Worm (Caenorhabditis elegans): ENCODE measurements around the gene col-81.

col-81 gene

ce11 chrII:11015734-11016133 lies 2.2 kb upstream of the col-81 start (continued):
- TF ChIP-seq dox-1 (GFP tag; IDR thresholded peaks at IDR 0.05) (no peak), F57C9.4 (tag; optimal IDR thresholded peaks at IDR 0.05) (no peak), akir-1 (GFP tag; optimal IDR thresholded peaks at IDR 0.05) (no peak), athp-1 (tag; optimal IDR thresholded peaks at IDR 0.05) (peak; percentile 15), efl-1 (GFP tag; optimal IDR thresholded peaks at IDR 0.05) (no peak), rcor-1 (GFP tag; IDR thresholded peaks at IDR 0.05) (no peak), ceh-100 (GFP tag; IDR thresholded peaks at IDR 0.05) (no peak), ceh-40 (GFP tag; IDR thresholded peaks at IDR 0.05) (no peak), bed-1 (GFP tag; IDR thresholded peaks at IDR 0.05) (no peak), B0019.2 (GFP tag; conservative IDR thresholded peaks at IDR 0.05) (no peak), ztf-18 (tag; optimal IDR thresholded peaks at IDR 0.05) (no peak), F39B2.1 (GFP tag; IDR thresholded peaks at IDR 0.05) (no peak), snpc-1.3 (tag; optimal IDR thresholded peaks at IDR 0.05; ENCODE audit: insufficient read depth) (no peak), lsl-1 (GFP tag; optimal IDR thresholded peaks at IDR 0.05) (no peak), mcd-1 (GFP tag; IDR thresholded peaks at IDR 0.05) (peak; percentile 45; the same call in 1 of the 2 replicates), dpff-1 (tag; optimal IDR thresholded peaks at IDR 0.05) (no peak), somi-1 (GFP tag; optimal IDR thresholded peaks at IDR 0.05) (no peak), snpc-3.4 (tag; optimal IDR thresholded peaks at IDR 0.05) (no peak)

- no peak for TF ChIP-seq let-526 (GFP tag; IDR thresholded peaks at IDR 0.05)
- TF ChIP-seq attf-6 (GFP tag; IDR thresholded peaks at IDR 0.05): no peak
- no peak for TF ChIP-seq ceh-40 (GFP tag; IDR thresholded peaks at IDR 0.05)
- TF ChIP-seq F55B11.4 (tag; optimal IDR thresholded peaks at IDR 0.05; ENCODE audit: borderline replicate concordance, insufficient read depth): no peak
- TF ChIP-seq atf-7 (tag; optimal IDR thresholded peaks at IDR 0.05): no peak
- TF ChIP-seq D2030.7 (GFP tag; IDR thresholded peaks at IDR 0.05): no peak
- TF ChIP-seq Y79H2A.3 (GFP tag; conservative IDR thresholded peaks at IDR 0.05): no peak
Observed at ce11 chrII:11015210-11015609, 1.6 kb upstream of the col-81 start.

ce11 chrII:11012532-11013179 lies 911 bp downstream of the col-81 start:
- TF ChIP-seq zfh-2 (GFP tag; conservative IDR thresholded peaks at IDR 0.05) (peak; percentile 95), egrh-3 (GFP tag; IDR thresholded peaks at IDR 0.05) (peak; percentile 86), ztf-26 (tag; optimal IDR thresholded peaks at IDR 0.05) (no peak)

ce11 chrII:11010914-11011313 lies 2.7 kb downstream of the col-81 start:
- no peak for TF ChIP-seq mcd-1 (GFP tag; IDR thresholded peaks at IDR 0.05)
- TF ChIP-seq snpc-4 (GFP tag; optimal IDR thresholded peaks at IDR 0.05): no peak
- no peak for TF ChIP-seq snpc-4 (tag; optimal IDR thresholded peaks at IDR 0.05)
- TF ChIP-seq ztf-28 (GFP tag; IDR thresholded peaks at IDR 0.05): 0 out of 2 replicates have a peak, but pooled peaks have one; percentile 23
- no peak for TF ChIP-seq ceh-79 (tag; optimal IDR thresholded peaks at IDR 0.05)

ce11 chrII:11004381-11004780 lies 9.2 kb downstream of the col-81 start:
- no peak for TF ChIP-seq lsl-1 (GFP tag; optimal IDR thresholded peaks at IDR 0.05)
- no peak for TF ChIP-seq F37B4.10 (GFP tag; IDR thresholded peaks at IDR 0.05)
- no peak for TF ChIP-seq bed-2 (GFP tag; IDR thresholded peaks at IDR 0.05)
- TF ChIP-seq atf-7 (tag; optimal IDR thresholded peaks at IDR 0.05): no peak
- TF ChIP-seq aptf-3 (GFP tag; IDR thresholded peaks at IDR 0.05): no peak
- TF ChIP-seq T07F8.4 (tag; optimal IDR thresholded peaks at IDR 0.05): no peak
- TF ChIP-seq K12H6.12 (tag; optimal IDR thresholded peaks at IDR 0.05): no peak
- TF ChIP-seq egl-18 (GFP tag; IDR thresholded peaks at IDR 0.05): no peak
- no peak for TF ChIP-seq F49E8.2 (tag; optimal IDR thresholded peaks at IDR 0.05; ENCODE audit: insufficient read depth)
- no peak for TF ChIP-seq B0336.3 (GFP tag; IDR thresholded peaks at IDR 0.05)
- TF ChIP-seq Y53G8AR.9 (GFP tag; conservative IDR thresholded peaks at IDR 0.05): no peak
- TF ChIP-seq snpc-4 (GFP tag; optimal IDR thresholded peaks at IDR 0.05): no peak
- TF ChIP-seq snpc-4 (tag; optimal IDR thresholded peaks at IDR 0.05): no peak
- TF ChIP-seq hsf-1 (GFP tag; IDR thresholded peaks at IDR 0.05): no peak
- TF ChIP-seq let-526 (GFP tag; IDR thresholded peaks at IDR 0.05): no peak
- no peak for TF ChIP-seq F57C9.4 (tag; optimal IDR thresholded peaks at IDR 0.05)
- TF ChIP-seq D2030.7 (GFP tag; IDR thresholded peaks at IDR 0.05): no peak
- no peak for TF ChIP-seq fkh-3 (tag; optimal IDR thresholded peaks at IDR 0.05)
